Worm (Caenorhabditis elegans) whole organism, early embryonic: ENCODE measurements around the gene lipl-7.

ENCODE experiments used
- B0310.2 ChIP-seq: sonication (generic microtip); optimal IDR thresholded peaks from 2 replicates; lab custom pipeline; 2016; ENCODE audit warnings: mild to moderate bottlenecking, missing genetic modification characterization, missing compliant biosample characterization
- aly-1 ChIP-seq: sonication (generic microtip); optimal IDR thresholded peaks from 2 replicates; lab custom pipeline; 2016; ENCODE audit warnings: missing genetic modification characterization, missing compliant biosample characterization
- ama-1 ChIP-seq: fragments of 150-350 bp; optimal IDR thresholded peaks from 2 replicates; lab custom pipeline; 2014
- pes-1 ChIP-seq: fragments of 200-800 bp; sonication (Bioruptor generic); IDR thresholded peaks from 2 replicates; pipeline ENCODE4 v1.3.6; 2022; ENCODE audit warnings: missing genetic modification reagents, missing genetic modification characterization, missing compliant biosample characterization
- sea-1 ChIP-seq: fragments of 200-800 bp; sonication (Bioruptor generic); conservative IDR thresholded peaks from 2 replicates; pipeline ENCODE4 v1.3.6; 2022; ENCODE audit warnings: missing genetic modification characterization, missing compliant biosample characterization

ce11 chrIV:10285328-10285727 lies 43.7 kb upstream of the lipl-7 start:
- no peak for TF ChIP-seq sea-1 (GFP tag; lab: Robert Waterston, UW)
- TF ChIP-seq pes-1 (GFP tag; lab: Robert Waterston, UW): no peak
- no peak for TF ChIP-seq aly-1 (tag; lab: Kevin White, UChicago)
- TF ChIP-seq ama-1 (lab: Kevin White, UChicago): no peak
- no peak for TF ChIP-seq B0310.2 (tag; lab: Kevin White, UChicago)
